Worm (Caenorhabditis elegans) whole organism, young adult: ENCODE data around the gene clec-54.

Experiments
- F52B5.7 ChIP-seq: sonication (generic microtip); optimal IDR thresholded peaks from 2 replicates; lab custom pipeline; 2016; ENCODE audit warnings: mild to moderate bottlenecking, missing genetic modification characterization, missing compliant biosample characterization
- Y95B8A.8 ChIP-seq: fragments of 200-800 bp; sonication (Bioruptor generic); IDR thresholded peaks from 2 replicates; pipeline ENCODE4 v1.3.6; 2022; ENCODE audit warnings: missing genetic modification reagents, missing genetic modification characterization, missing compliant biosample characterization
- lsy-27 ChIP-seq: sonication (generic microtip); optimal IDR thresholded peaks from 2 replicates; lab custom pipeline; 2017; ENCODE audit warnings: missing genetic modification characterization, mild to moderate bottlenecking, missing compliant biosample characterization, antibody characterized with exemption, missing genotype, borderline replicate concordance; ENCODE audit not compliant: insufficient read depth
- nfya-1 ChIP-seq: sonication (generic microtip); optimal IDR thresholded peaks from 2 replicates; lab custom pipeline; 2017; ENCODE audit warnings: antibody characterized with exemption, missing compliant biosample characterization, missing genetic modification characterization, borderline replicate concordance; ENCODE audit not compliant: insufficient read depth
- sea-2 ChIP-seq: fragments of 200-800 bp; sonication (Bioruptor generic); IDR thresholded peaks from 2 replicates; pipeline ENCODE4 v1.3.6; 2022; ENCODE audit warnings: missing genetic modification characterization, missing compliant biosample characterization
- snpc-4 ChIP-seq, 5 experiments: fragments of 150-350 bp in 1 of 5; sonication (generic microtip) in 4 of 5; optimal IDR thresholded peaks; 2 replicates each; lab custom pipeline; 2014 to 2018; ENCODE audit warnings: missing genetic modification characterization in 5 of 5, missing biosample characterization in 3 of 5, antibody characterized with exemption in 2 of 5, mild to moderate bottlenecking in 2 of 5, missing compliant biosample characterization in 2 of 5, missing genotype in 2 of 5, moderate library complexity in 2 of 5, missing genetic modification reagents in 1 of 5

DNA sequence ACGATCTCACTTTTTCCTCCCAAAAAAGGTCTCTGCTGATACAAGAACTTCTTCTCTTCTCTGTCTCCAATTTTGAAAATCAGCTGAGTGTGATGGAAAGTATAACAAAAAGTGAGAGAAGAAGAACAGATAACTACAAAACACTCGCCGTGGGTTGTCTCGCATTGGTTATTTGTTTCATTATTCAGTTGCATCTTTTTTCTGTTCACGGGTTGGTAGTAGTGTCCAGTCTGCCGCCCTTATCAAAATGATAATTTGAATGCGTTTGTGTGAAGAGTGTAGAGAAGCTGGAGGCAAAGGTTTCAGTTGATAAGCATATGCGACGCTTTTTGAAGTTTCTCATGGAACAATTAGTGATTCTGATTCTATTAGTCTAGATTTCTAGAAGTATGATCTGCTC lies 26.4 kb downstream of the clec-54 start:
- no peak for TF ChIP-seq Y95B8A.8 (GFP tag; lab: Robert Waterston, UW)
- TF ChIP-seq sea-2 (GFP tag; lab: Robert Waterston, UW): no peak
- no peak for TF ChIP-seq nfya-1 (tag; lab: Kevin White, UChicago)
- TF ChIP-seq lsy-27 (tag; lab: Kevin White, UChicago): no peak
- TF ChIP-seq snpc-4 (GFP tag; optimal IDR thresholded peaks at IDR 0.05; lab: Kevin White, UChicago): no peak
- TF ChIP-seq snpc-4 (tag; optimal IDR thresholded peaks at IDR 0.05; lab: Kevin White, UChicago): no peak
- no peak for TF ChIP-seq F52B5.7 (tag; lab: Kevin White, UChicago)
